Worm (Caenorhabditis elegans) whole organism, L1 larva: ENCODE measurements around the gene him-10.

Experiments used
- C04F5.9 ChIP-seq: sonication (generic microtip); optimal IDR thresholded peaks from 2 replicates; lab custom pipeline; 2016; ENCODE audit warnings: missing genetic modification characterization, missing compliant biosample characterization
- ama-1 ChIP-seq: fragments of 150-350 bp; optimal IDR thresholded peaks from 2 replicates; lab custom pipeline; 2014
- blmp-1 ChIP-seq: fragments of 150-350 bp; optimal IDR thresholded peaks from 2 replicates; lab custom pipeline; 2014; ENCODE audit warnings: missing biosample characterization, missing genetic modification characterization
- ceh-8 ChIP-seq: fragments of 200-800 bp; sonication (Bioruptor generic); optimal IDR thresholded peaks from 2 replicates; lab custom pipeline; 2018; ENCODE audit warnings: mild to moderate bottlenecking, missing genetic modification characterization, moderate library complexity, missing compliant biosample characterization
- ceh-82 ChIP-seq, 3 experiments: fragments of 150-350 bp in 1 of 3; sonication (generic microtip) in 2 of 3; optimal IDR thresholded peaks; 2 replicates each; lab custom pipeline; 2014 to 2017; ENCODE audit warnings: missing biosample characterization in 3 of 3, missing genetic modification characterization in 3 of 3
- dsc-1 ChIP-seq: sonication (generic microtip); optimal IDR thresholded peaks from 2 replicates; lab custom pipeline; 2016; ENCODE audit warnings: mild to moderate bottlenecking, missing genetic modification characterization, missing compliant biosample characterization
- egl-27 ChIP-seq, 2 experiments: fragments of 150-350 bp in 1 of 2; sonication (generic microtip); optimal IDR thresholded peaks; 3 replicates each; lab custom pipeline; 2017 to 2018; ENCODE audit warnings: missing biosample characterization in 2 of 2, missing genetic modification characterization in 2 of 2, missing genetic modification reagents in 2 of 2
- elt-2 ChIP-seq: sonication (generic microtip); optimal IDR thresholded peaks from 2 replicates; lab custom pipeline; 2016; ENCODE audit warnings: missing genetic modification characterization, mild to moderate bottlenecking, inconsistent platforms, missing compliant biosample characterization, missing genetic modification reagents
- ets-5 ChIP-seq: fragments of 200-800 bp; sonication (Bioruptor generic); IDR thresholded peaks from 2 replicates; pipeline ENCODE4 v1.3.6; 2022; ENCODE audit warnings: missing genetic modification characterization, missing compliant biosample characterization
- fkh-10 ChIP-seq: sonication (generic microtip); optimal IDR thresholded peaks from 2 replicates; lab custom pipeline; 2017; ENCODE audit warnings: missing biosample characterization, missing genetic modification reagents, missing genetic modification characterization
- fkh-4 ChIP-seq: sonication (generic microtip); optimal IDR thresholded peaks from 2 replicates; lab custom pipeline; 2016; ENCODE audit warnings: missing compliant biosample characterization, missing genetic modification characterization, borderline replicate concordance
- fkh-8 ChIP-seq: sonication (generic microtip); optimal IDR thresholded peaks from 2 replicates; lab custom pipeline; 2016; ENCODE audit warnings: mild to moderate bottlenecking, missing genetic modification characterization, missing compliant biosample characterization
- grh-1 ChIP-seq: fragments of 200-800 bp; sonication (Bioruptor generic); IDR thresholded peaks from 2 replicates; pipeline ENCODE4 v1.3.6; 2022; ENCODE audit warnings: missing genetic modification reagents, missing genetic modification characterization, missing compliant biosample characterization
- hlh-17 ChIP-seq: fragments of 200-800 bp; sonication (Bioruptor generic); optimal IDR thresholded peaks from 2 replicates; lab custom pipeline; 2018; ENCODE audit warnings: missing genetic modification characterization, mild to moderate bottlenecking, missing compliant biosample characterization, moderate library complexity, borderline replicate concordance
- hpl-2 ChIP-seq: fragments of 150-350 bp; optimal IDR thresholded peaks from 2 replicates; lab custom pipeline; 2014; ENCODE audit warnings: missing biosample characterization, missing genetic modification reagents, missing genetic modification characterization
- jun-1 ChIP-seq: fragments of 150-350 bp; optimal IDR thresholded peaks from 2 replicates; lab custom pipeline; 2014; ENCODE audit warnings: missing biosample characterization, missing genetic modification reagents, missing genetic modification characterization
- lin-13 ChIP-seq: fragments of 150-350 bp; optimal IDR thresholded peaks from 2 replicates; lab custom pipeline; 2014; ENCODE audit warnings: missing biosample characterization, missing genetic modification reagents, missing genetic modification characterization
- lin-14 ChIP-seq: fragments of 200-800 bp; sonication (Bioruptor generic); optimal IDR thresholded peaks from 2 replicates; lab custom pipeline; 2018; ENCODE audit warnings: mild to moderate bottlenecking, missing genetic modification characterization, moderate library complexity, missing compliant biosample characterization
- lin-15B ChIP-seq: fragments of 150-350 bp; sonication (generic microtip); optimal IDR thresholded peaks from 3 replicates; lab custom pipeline; 2014; ENCODE audit warnings: missing biosample characterization, missing genetic modification characterization
- lin-35 ChIP-seq, 2 experiments: fragments of 150-350 bp; optimal IDR thresholded peaks; 2 replicates each; lab custom pipeline; 2014; ENCODE audit warnings: missing biosample characterization in 2 of 2, missing genetic modification characterization in 2 of 2, missing genetic modification reagents in 2 of 2
- lir-3 ChIP-seq: sonication (generic microtip); optimal IDR thresholded peaks from 2 replicates; lab custom pipeline; 2016; ENCODE audit warnings: mild to moderate bottlenecking, missing genetic modification characterization, moderate library complexity, missing compliant biosample characterization; ENCODE audit not compliant: poor library complexity
- lsy-2 ChIP-seq, 2 experiments: fragments of 150-350 bp; optimal IDR thresholded peaks; 2 replicates each; lab custom pipeline; 2014; ENCODE audit warnings: missing biosample characterization in 2 of 2, missing genetic modification characterization in 2 of 2
- mab-9 ChIP-seq: fragments of 200-800 bp; sonication (Bioruptor generic); IDR thresholded peaks from 2 replicates; pipeline ENCODE4 v1.3.6; 2022; ENCODE audit warnings: missing genetic modification reagents, missing genetic modification characterization, missing compliant biosample characterization
- mdl-1 ChIP-seq, 2 experiments: fragments of 150-350 bp; optimal IDR thresholded peaks; 2 replicates each; lab custom pipeline; 2014 to 2017; ENCODE audit warnings: missing biosample characterization in 2 of 2, missing genetic modification characterization in 2 of 2, inconsistent platforms in 1 of 2
- mep-1 ChIP-seq: fragments of 150-350 bp; optimal IDR thresholded peaks from 2 replicates; lab custom pipeline; 2014; ENCODE audit warnings: missing biosample characterization, missing genetic modification characterization
- nhr-11 ChIP-seq: fragments of 150-350 bp; optimal IDR thresholded peaks from 2 replicates; lab custom pipeline; 2014; ENCODE audit warnings: missing biosample characterization, missing genetic modification characterization
- nhr-19 ChIP-seq: fragments of 200-800 bp; sonication (Bioruptor generic); conservative IDR thresholded peaks from 2 replicates; pipeline ENCODE4 v1.3.6; 2022; ENCODE audit warnings: missing genetic modification characterization, missing compliant biosample characterization
- nhr-76 ChIP-seq: sonication (generic microtip); optimal IDR thresholded peaks from 2 replicates; lab custom pipeline; 2017; ENCODE audit warnings: missing biosample characterization, missing genetic modification characterization
- nhr-77 ChIP-seq: fragments of 150-350 bp; optimal IDR thresholded peaks from 2 replicates; lab custom pipeline; 2014; ENCODE audit warnings: missing biosample characterization, missing genetic modification characterization
- nhr-84 ChIP-seq: sonication (generic microtip); optimal IDR thresholded peaks from 2 replicates; lab custom pipeline; 2017; ENCODE audit warnings: missing biosample characterization, missing genetic modification characterization
- nhr-85 ChIP-seq: sonication (generic microtip); peaks from one replicate; lab custom pipeline; 2016; ENCODE audit warnings: missing genetic modification characterization, inconsistent platforms, missing compliant biosample characterization
- nhr-90 ChIP-seq: sonication (generic microtip); optimal IDR thresholded peaks from 2 replicates; lab custom pipeline; 2016; ENCODE audit warnings: mild to moderate bottlenecking, missing genetic modification characterization, missing compliant biosample characterization; ENCODE audit not compliant: poor library complexity
- pag-3 ChIP-seq: sonication (generic microtip); optimal IDR thresholded peaks from 2 replicates; lab custom pipeline; 2017; ENCODE audit warnings: missing genetic modification characterization, mild to moderate bottlenecking, missing compliant biosample characterization, antibody characterized with exemption, borderline replicate concordance; ENCODE audit not compliant: insufficient read depth
- pax-3 ChIP-seq: fragments of 200-800 bp; sonication (Bioruptor generic); optimal IDR thresholded peaks from 2 replicates; lab custom pipeline; 2018; ENCODE audit warnings: mild to moderate bottlenecking, missing genetic modification characterization, moderate library complexity, missing compliant biosample characterization
- pqm-1 ChIP-seq: sonication (generic microtip); optimal IDR thresholded peaks from 3 replicates; lab custom pipeline; 2017; ENCODE audit warnings: missing biosample characterization, missing genetic modification characterization
- rnt-1 ChIP-seq: sonication (generic microtip); optimal IDR thresholded peaks from 2 replicates; lab custom pipeline; 2016; ENCODE audit warnings: mild to moderate bottlenecking, missing genetic modification characterization, moderate library complexity, missing compliant biosample characterization
- skn-1 ChIP-seq: fragments of 150-350 bp; optimal IDR thresholded peaks from 2 replicates; lab custom pipeline; 2014; ENCODE audit warnings: missing biosample characterization, missing genetic modification characterization
- snu-23 ChIP-seq: sonication (generic microtip); optimal IDR thresholded peaks from 2 replicates; lab custom pipeline; 2016; ENCODE audit warnings: missing genetic modification characterization, missing compliant biosample characterization
- sptf-1 ChIP-seq: fragments of 150-350 bp; optimal IDR thresholded peaks from 2 replicates; lab custom pipeline; 2014; ENCODE audit warnings: missing biosample characterization, missing genetic modification characterization
- sup-37 ChIP-seq: fragments of 200-800 bp; sonication (Bioruptor generic); optimal IDR thresholded peaks from 2 replicates; lab custom pipeline; 2018; ENCODE audit warnings: mild to moderate bottlenecking, missing genetic modification characterization, missing compliant biosample characterization
- tbx-2 ChIP-seq: sonication (generic microtip); optimal IDR thresholded peaks from 2 replicates; lab custom pipeline; 2016; ENCODE audit warnings: missing genetic modification characterization, missing compliant biosample characterization
- unc-130 ChIP-seq: fragments of 150-350 bp; optimal IDR thresholded peaks from 2 replicates; lab custom pipeline; 2017; ENCODE audit warnings: missing biosample characterization, missing genetic modification characterization, inconsistent platforms
- unc-62 ChIP-seq: fragments of 150-350 bp; optimal IDR thresholded peaks from 2 replicates; lab custom pipeline; 2014; ENCODE audit warnings: missing biosample characterization, missing genetic modification reagents, missing genetic modification characterization
- unc-98 ChIP-seq: fragments of 200-800 bp; sonication (Bioruptor generic); IDR thresholded peaks from 2 replicates; pipeline ENCODE4 v1.3.6; 2022; ENCODE audit warnings: missing genetic modification characterization, missing compliant biosample characterization
- zag-1 ChIP-seq: fragments of 150-350 bp; optimal IDR thresholded peaks from 2 replicates; lab custom pipeline; 2014; ENCODE audit warnings: missing biosample characterization, missing genetic modification characterization
- zip-4 ChIP-seq: fragments of 200-800 bp; sonication (Bioruptor generic); optimal IDR thresholded peaks from 2 replicates; lab custom pipeline; 2018; ENCODE audit warnings: mild to moderate bottlenecking, missing genetic modification characterization, moderate library complexity, missing compliant biosample characterization
- ztf-11 ChIP-seq, 2 experiments: sonication (generic microtip); optimal IDR thresholded peaks; 2 replicates each; lab custom pipeline; 2016 to 2017; ENCODE audit warnings: missing genetic modification characterization in 2 of 2, missing biosample characterization in 1 of 2, missing compliant biosample characterization in 1 of 2

Gene him-10

DNA sequence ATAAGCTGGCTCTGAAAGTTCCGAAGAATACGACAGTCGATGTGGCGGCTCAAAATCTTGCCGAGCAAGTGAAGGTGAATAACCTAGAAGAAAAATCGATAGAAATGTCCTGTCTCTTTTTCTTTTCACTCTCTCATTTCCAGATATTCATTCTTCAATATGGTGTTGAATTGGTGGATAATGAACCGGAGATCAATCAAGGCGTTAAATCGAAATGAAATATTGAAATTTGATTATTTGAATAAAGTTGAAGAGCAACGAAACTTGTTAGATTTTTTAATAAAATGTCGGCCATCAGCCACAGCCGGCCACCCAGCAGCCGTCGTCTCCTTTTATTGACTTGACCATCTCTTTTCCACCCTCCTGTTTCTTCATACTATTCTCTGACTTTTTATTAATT is 3.7 kb downstream of the him-10 start, which contains the start of gene R12B2.2 (continued):
- TF ChIP-seq mdl-1 (tag; optimal IDR thresholded peaks at IDR 0.05; lab: Kevin White, UChicago) (no peak), dsc-1 (no peak)

DNA sequence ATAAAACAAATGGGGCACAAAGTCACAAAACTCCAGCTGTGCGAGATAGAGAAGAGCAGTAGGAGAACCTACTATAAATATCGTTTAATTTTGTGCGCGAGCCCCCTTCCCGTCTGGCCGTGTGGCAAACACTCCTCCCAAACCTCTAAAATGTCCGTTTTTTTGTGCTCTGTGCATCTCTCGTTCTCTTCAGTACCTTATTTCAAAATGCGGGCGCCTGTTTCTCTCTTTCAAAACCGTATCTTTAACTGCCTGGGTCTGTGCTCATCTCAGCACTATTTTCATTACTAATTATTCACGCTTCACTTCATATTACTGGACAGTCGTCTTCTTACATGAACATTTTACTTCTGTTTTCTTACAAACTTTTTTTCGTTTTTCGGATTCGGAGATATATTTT is 7.0 kb downstream of the him-10 start:
- TF ChIP-seq lin-14 (GFP tag; lab: Kevin White, UChicago): peak; percentile 14
- TF ChIP-seq ztf-11 (tag; optimal IDR thresholded peaks at IDR 0.05; lab: Kevin White, UChicago): no peak
- TF ChIP-seq nhr-85 (tag; lab: Kevin White, UChicago): peak; percentile 14

DNA sequence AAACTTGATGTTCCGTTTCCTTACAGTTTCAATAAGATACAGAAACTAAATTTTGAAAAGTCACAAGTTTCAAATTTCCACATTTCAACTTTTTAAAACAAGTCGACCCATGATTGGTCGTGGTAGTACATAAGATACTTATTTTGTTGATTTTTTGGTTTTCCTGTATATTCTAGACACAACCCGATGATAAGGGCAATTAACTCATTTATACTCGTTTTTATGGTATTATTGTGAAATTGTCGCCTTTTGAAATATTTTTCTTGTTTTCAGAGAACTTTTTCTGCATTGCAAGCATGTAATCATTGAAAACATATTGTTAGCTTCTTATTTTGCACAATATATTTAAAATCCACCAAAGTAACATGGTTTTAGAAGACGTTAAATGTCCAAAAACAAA is 8.9 kb downstream of the him-10 start:
- TF ChIP-seq unc-98 (no peak), hlh-17 (no peak), nhr-77 (tag; lab: Kevin White, UChicago) (no peak), elt-2 (tag; lab: Kevin White, UChicago) (no peak), ets-5 (GFP tag; lab: Robert Waterston, UW) (no peak), ceh-82 (tag; optimal IDR thresholded peaks at IDR 0.05; lab: Kevin White, UChicago) (no peak), zip-4 (GFP tag; lab: Kevin White, UChicago) (no peak), fkh-8 (tag; lab: Kevin White, UChicago) (no peak), unc-130 (tag; lab: Kevin White, UChicago) (no peak), lin-15B (tag; lab: Kevin White, UChicago) (no peak)
- TF ChIP-seq, all 84 proteins: peak for 0

DNA sequence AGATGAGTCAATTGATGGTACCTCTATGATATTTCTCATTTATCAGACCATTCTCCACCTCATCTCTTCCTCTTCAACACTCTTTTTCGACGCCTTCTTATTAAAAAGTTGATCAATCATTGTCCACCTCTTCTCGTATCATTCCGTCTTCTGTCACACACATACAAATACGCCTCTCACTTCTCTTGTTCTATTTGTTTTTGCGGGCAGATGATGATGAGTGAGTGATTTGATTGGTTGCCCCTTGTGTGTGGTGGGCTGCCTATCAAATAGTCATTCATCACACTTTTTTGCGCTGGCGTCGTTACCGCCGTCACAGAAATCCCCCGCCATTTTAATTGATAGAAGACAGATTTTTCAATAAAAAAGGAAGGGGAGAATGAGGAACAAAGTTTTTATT is 9.6 kb downstream of the him-10 start:
- TF ChIP-seq jun-1 (tag; lab: Kevin White, UChicago): no peak
- no peak for TF ChIP-seq skn-1 (tag; lab: Kevin White, UChicago)
- no peak for TF ChIP-seq C04F5.9
- TF ChIP-seq nhr-84: no peak
- no peak for TF ChIP-seq nhr-19 (GFP tag; lab: Robert Waterston, UW)
- TF ChIP-seq ztf-11 (tag; optimal IDR thresholded peaks at IDR 0.05; lab: Kevin White, UChicago): no peak
- peak in 1 of 2 experiments; percentile 5 for TF ChIP-seq lsy-2 (tag; optimal IDR thresholded peaks at IDR 0.05; lab: Kevin White, UChicago)
- TF ChIP-seq mep-1: peak; percentile 31
- TF ChIP-seq zag-1 (tag; lab: Kevin White, UChicago): no peak
- no peak for TF ChIP-seq lir-3 (tag; lab: Kevin White, UChicago)
- no peak for TF ChIP-seq lin-13 (GFP tag; lab: Kevin White, UChicago)
- peak; percentile 32 for TF ChIP-seq snu-23
- TF ChIP-seq sptf-1 (tag; lab: Kevin White, UChicago): no peak
- TF ChIP-seq rnt-1 (tag; lab: Kevin White, UChicago): no peak
- no peak for TF ChIP-seq pqm-1 (tag; lab: Kevin White, UChicago)
- no peak for TF ChIP-seq nhr-76 (tag; lab: Kevin White, UChicago)
- TF ChIP-seq blmp-1 (tag; lab: Kevin White, UChicago): peak; percentile 81
- no peak for TF ChIP-seq pax-3 (tag; lab: Kevin White, UChicago)
- TF ChIP-seq pag-3 (tag; lab: Kevin White, UChicago): no peak
- TF ChIP-seq ama-1 (lab: Kevin White, UChicago): no peak
- peak in 1 of 2 experiments; percentile 52 for TF ChIP-seq lin-35 (GFP tag; optimal IDR thresholded peaks at IDR 0.05; lab: Kevin White, UChicago)
- TF ChIP-seq egl-27 (tag; optimal IDR thresholded peaks at IDR 0.05; lab: Kevin White, UChicago): no peak
- TF ChIP-seq ceh-8 (GFP tag; lab: Kevin White, UChicago): no peak
- no peak for TF ChIP-seq fkh-8 (tag; lab: Kevin White, UChicago)
- TF ChIP-seq fkh-10 (GFP tag; lab: Kevin White, UChicago): no peak
- no peak for TF ChIP-seq unc-62
- TF ChIP-seq nhr-90 (tag; lab: Kevin White, UChicago): no peak
- TF ChIP-seq unc-98: no peak
- no peak for TF ChIP-seq sup-37 (GFP tag; lab: Kevin White, UChicago)
- no peak for TF ChIP-seq hpl-2
- no peak for TF ChIP-seq ets-5 (GFP tag; lab: Robert Waterston, UW)
- TF ChIP-seq fkh-4 (tag; lab: Kevin White, UChicago): no peak
- TF ChIP-seq dsc-1: no peak
- no peak for TF ChIP-seq grh-1 (GFP tag; lab: Robert Waterston, UW)
- peak; percentile 36 for TF ChIP-seq tbx-2
- no peak for TF ChIP-seq nhr-11
- no peak for TF ChIP-seq mab-9
